Fruit fly (Drosophila melanogaster): ENCODE measurements around the gene yata.

- TF ChIP-seq CG14441 (GFP tag; IDR thresholded peaks at IDR 0.05) (no peak; the same call in 1 of the 2 replicates), CG30403 (GFP tag; optimal IDR thresholded peaks at IDR 0.05) (no peak), CG9437 (GFP tag; optimal IDR thresholded peaks at IDR 0.05) (no peak), CG11695 (GFP tag; IDR thresholded peaks at IDR 0.05) (no peak), h (optimal IDR thresholded peaks at IDR 0.05) (no peak), disco-r (GFP tag; optimal IDR thresholded peaks at IDR 0.05) (no peak), Ets65A (GFP tag) (no peak), CG11696 (GFP tag; IDR thresholded peaks at IDR 0.05) (no peak), CG9609 (GFP tag; optimal IDR thresholded peaks at IDR 0.05) (no peak)
Observed at dm6 chr3R:29781874-29782273, 32.9 kb downstream of the yata start.

Data from whole organism, embryonic.